Worm (Caenorhabditis elegans) whole organism, L4/young adult: Measurements from ENCODE around the gene W07G1.7.
A peak's percentile ranks its signal among the peaks of the same experiment; 100 is the strongest.

Experiments
- W03F9.2 ChIP-seq: fragments of 150-350 bp; optimal IDR thresholded peaks from 2 replicates; lab custom pipeline; 2014; ENCODE audit warnings: missing biosample characterization, missing genetic modification characterization
- dao-5 ChIP-seq: sonication (generic microtip); optimal IDR thresholded peaks from 2 replicates; lab custom pipeline; 2016; ENCODE audit warnings: missing genotype, missing genetic modification characterization, moderate library complexity, missing compliant biosample characterization
- him-1 ChIP-seq: sonication (generic microtip); optimal IDR thresholded peaks from 2 replicates; lab custom pipeline; 2016; ENCODE audit warnings: missing genotype, missing genetic modification reagents, missing genetic modification characterization, missing compliant biosample characterization

The W07G1.7 gene

ce11 chrII:13994934-13995333, 28.8 kb upstream of the W07G1.7 start, which contains the start of gene Y39G8B.7:
TSS of gene Y39G8B.7 (minus strand) at chrII:13995034.
- TF ChIP-seq dao-5 (tag; lab: Kevin White, UChicago): no peak
- TF ChIP-seq him-1 (tag; lab: Kevin White, UChicago): no peak
- no peak for TF ChIP-seq W03F9.2

ce11 chrII:13991741-13992140, 25.6 kb upstream of the W07G1.7 start, which contains the start of gene Y39G8B.5:
TSS of gene Y39G8B.5 (minus strand) at chrII:13991841.
- no peak for TF ChIP-seq W03F9.2
- no peak for TF ChIP-seq dao-5 (tag; lab: Kevin White, UChicago)
- TF ChIP-seq him-1 (tag; lab: Kevin White, UChicago): no peak

ce11 chrII:13984551-13984950, 18.4 kb upstream of the W07G1.7 start, which contains the start of gene sre-47:
TSS of gene sre-47 (minus strand) at chrII:13984651.
- TF ChIP-seq W03F9.2 (no peak), him-1 (tag; lab: Kevin White, UChicago) (no peak), dao-5 (tag; lab: Kevin White, UChicago) (no peak)

ce11 chrII:13982923-13983322, 16.8 kb upstream of the W07G1.7 start, which contains the start of the genes Y39G8B.13 and Y39G8B.10:
TSS of gene Y39G8B.13 (minus strand) at chrII:13983047.
TSS of gene Y39G8B.10 (minus strand) at chrII:13983115.
- no peak for TF ChIP-seq W03F9.2
- no peak for TF ChIP-seq dao-5 (tag; lab: Kevin White, UChicago)
- no peak for TF ChIP-seq him-1 (tag; lab: Kevin White, UChicago)

- TF ChIP-seq W03F9.2 (no peak), him-1 (tag; lab: Kevin White, UChicago) (no peak), dao-5 (tag; lab: Kevin White, UChicago) (no peak)
Observed at ce11 chrII:13982247-13982646, 16.1 kb upstream of the W07G1.7 start.

- TF ChIP-seq him-1 (tag; lab: Kevin White, UChicago): no peak
- no peak for TF ChIP-seq W03F9.2
- TF ChIP-seq dao-5 (tag; lab: Kevin White, UChicago): no peak
Observed at ce11 chrII:13981819-13982218, 15.7 kb upstream of the W07G1.7 start.

ce11 chrII:13981097-13981496, 15.0 kb upstream of the W07G1.7 start, which contains the start of gene Y39G8B.9:
TSS of gene Y39G8B.9 (plus strand) at chrII:13981365.
- TF ChIP-seq W03F9.2: no peak
- TF ChIP-seq dao-5 (tag; lab: Kevin White, UChicago): no peak
- TF ChIP-seq him-1 (tag; lab: Kevin White, UChicago): no peak

- TF ChIP-seq him-1 (tag; lab: Kevin White, UChicago): no peak
Observed at ce11 chrII:13979833-13980513, 13.8 kb upstream of the W07G1.7 start, which contains the start of gene sre-48. TSS of gene sre-48 (minus strand) at chrII:13979883.

- TF ChIP-seq him-1 (tag; lab: Kevin White, UChicago): no peak
Observed at ce11 chrII:13977701-13978100, 11.6 kb upstream of the W07G1.7 start.

ce11 chrII:13976161-13976560, 10.0 kb upstream of the W07G1.7 start, which contains the start of gene Y39G8B.2:
TSS of gene Y39G8B.2 (minus strand) at chrII:13976221.
- no peak for TF ChIP-seq him-1 (tag; lab: Kevin White, UChicago)

- TF ChIP-seq dao-5 (tag; lab: Kevin White, UChicago) (no peak), him-1 (tag; lab: Kevin White, UChicago) (no peak), W03F9.2 (no peak)
Observed at ce11 chrII:13974136-13974535, 8.0 kb upstream of the W07G1.7 start.

ce11 chrII:13973514-13973913, 7.4 kb upstream of the W07G1.7 start, which contains the start of gene Y39G8B.1:
TSS of gene Y39G8B.1 (minus strand) at chrII:13973812.
- TF ChIP-seq W03F9.2 (peak; percentile 27), him-1 (tag; lab: Kevin White, UChicago) (no peak), dao-5 (tag; lab: Kevin White, UChicago) (no peak)

- no peak for TF ChIP-seq dao-5 (tag; lab: Kevin White, UChicago)
- no peak for TF ChIP-seq him-1 (tag; lab: Kevin White, UChicago)
- no peak for TF ChIP-seq W03F9.2
Observed at ce11 chrII:13972199-13972598, 6.1 kb upstream of the W07G1.7 start.

ce11 chrII:13968979-13969378, 2.8 kb upstream of the W07G1.7 start, which contains the start of gene sre-43:
TSS of gene sre-43 (minus strand) at chrII:13969079.
- TF ChIP-seq W03F9.2: no peak
- no peak for TF ChIP-seq dao-5 (tag; lab: Kevin White, UChicago)
- no peak for TF ChIP-seq him-1 (tag; lab: Kevin White, UChicago)

ce11 chrII:13964325-13964724, 1.8 kb downstream of the W07G1.7 start:
- TF ChIP-seq W03F9.2: no peak
- TF ChIP-seq dao-5 (tag; lab: Kevin White, UChicago): no peak
- no peak for TF ChIP-seq him-1 (tag; lab: Kevin White, UChicago)
